Fruit fly (Drosophila melanogaster) whole organism, embryonic: Measurements from ENCODE around the gene Vps37B.

Experiments
- CG11085 ChIP-seq: fragments of 200-800 bp; sonication (Bioruptor generic); IDR thresholded peaks from 2 replicates; pipeline ENCODE4 v1.3.6; 2022; ENCODE audit warnings: missing biosample characterization, missing genetic modification characterization
- CG14965 ChIP-seq: fragments of 200-800 bp; sonication (Bioruptor generic); optimal IDR thresholded peaks from 2 replicates; lab custom pipeline; 2016; ENCODE audit warnings: missing biosample characterization, missing genetic modification characterization, borderline replicate concordance
- CG3065 ChIP-seq: fragments of 200-800 bp; sonication (Bioruptor generic); optimal IDR thresholded peaks from 2 replicates; lab custom pipeline; 2016; ENCODE audit warnings: missing biosample characterization, missing genetic modification characterization
- CG32767 ChIP-seq: fragments of 200-800 bp; sonication (Bioruptor generic); IDR thresholded peaks from 2 replicates; pipeline ENCODE4 v1.3.6; 2022; ENCODE audit warnings: missing biosample characterization, missing genetic modification characterization
- CG3281 ChIP-seq: fragments of 200-800 bp; sonication (Bioruptor generic); optimal IDR thresholded peaks from 3 replicates; lab custom pipeline; 2017; ENCODE audit warnings: missing biosample characterization, mild to moderate bottlenecking, missing genetic modification characterization
- CG34224 ChIP-seq: fragments of 200-800 bp; sonication (Bioruptor generic); IDR thresholded peaks from 3 replicates; pipeline ENCODE4 v1.3.6; 2022; ENCODE audit warnings: missing biosample characterization, missing genetic modification characterization; ENCODE audit not compliant: partially characterized antibody
- CG4404 ChIP-seq: fragments of 200-800 bp; sonication (Bioruptor generic); IDR thresholded peaks from 2 replicates; pipeline ENCODE4 v1.3.6; 2022; ENCODE audit warnings: missing biosample characterization, missing genetic modification characterization
- CG4707 ChIP-seq: fragments of 200-800 bp; sonication (Bioruptor generic); optimal IDR thresholded peaks from 2 replicates; lab custom pipeline; 2018; ENCODE audit warnings: missing biosample characterization, mild to moderate bottlenecking, missing genetic modification characterization, moderate library complexity
- CG4820 ChIP-seq: fragments of 200-800 bp; sonication (Bioruptor generic); optimal IDR thresholded peaks from 3 replicates; lab custom pipeline; 2016; ENCODE audit warnings: missing biosample characterization, missing genetic modification characterization
- CG6854 ChIP-seq: fragments of 200-800 bp; sonication (Bioruptor generic); optimal IDR thresholded peaks from 3 replicates; lab custom pipeline; 2017; ENCODE audit warnings: missing biosample characterization, mild to moderate bottlenecking, missing genetic modification characterization
- CG7357 ChIP-seq: fragments of 200-800 bp; sonication (Bioruptor generic); IDR thresholded peaks from 3 replicates; pipeline ENCODE4 v1.3.6; 2022; ENCODE audit warnings: missing biosample characterization, missing genetic modification characterization
- CG7839 ChIP-seq: fragments of 200-800 bp; sonication (Bioruptor generic); optimal IDR thresholded peaks from 3 replicates; lab custom pipeline; 2018; ENCODE audit warnings: missing biosample characterization, mild to moderate bottlenecking, missing genetic modification characterization, moderate library complexity
- CG8290 ChIP-seq, 3 experiments: fragments of 200-800 bp; sonication (Bioruptor generic); optimal IDR thresholded peaks; 2 replicates each; lab custom pipeline; 2016 to 2019; ENCODE audit warnings: missing biosample characterization in 3 of 3, missing genetic modification characterization in 3 of 3, mild to moderate bottlenecking in 2 of 3, moderate library complexity in 1 of 3
- CG9817 ChIP-seq: fragments of 200-800 bp; sonication (Bioruptor generic); optimal IDR thresholded peaks from 2 replicates; lab custom pipeline; 2018; ENCODE audit warnings: missing biosample characterization, mild to moderate bottlenecking, missing genetic modification characterization, moderate library complexity
- Dip3 ChIP-seq: fragments of 200-800 bp; sonication (Bioruptor generic); optimal IDR thresholded peaks from 3 replicates; lab custom pipeline; 2016; ENCODE audit warnings: missing biosample characterization, missing genetic modification characterization
- Dll ChIP-seq: fragments of 200-800 bp; sonication (Bioruptor generic); IDR thresholded peaks from 4 replicates; pipeline ENCODE4 v1.3.6; 2022; ENCODE audit warnings: missing biosample characterization, missing genetic modification characterization; ENCODE audit not compliant: partially characterized antibody
- Ets65A ChIP-seq: fragments of 200-800 bp; sonication (Bioruptor generic); peaks from one replicate; lab custom pipeline; 2016; ENCODE audit warnings: missing biosample characterization, missing genetic modification characterization
- Ets97D ChIP-seq: fragments of 200-800 bp; sonication (Bioruptor generic); optimal IDR thresholded peaks from 3 replicates; lab custom pipeline; 2016; ENCODE audit warnings: missing biosample characterization, missing genetic modification characterization
- Fer1 ChIP-seq: fragments of 200-800 bp; sonication (Bioruptor generic); optimal IDR thresholded peaks from 2 replicates; lab custom pipeline; 2017; ENCODE audit warnings: missing biosample characterization, mild to moderate bottlenecking, missing genetic modification characterization
- GATAe ChIP-seq: fragments of 200-800 bp; sonication (Bioruptor generic); conservative IDR thresholded peaks from 2 replicates; pipeline ENCODE4 v1.3.6; 2022; ENCODE audit warnings: missing biosample characterization, missing genetic modification characterization
- H2.0 ChIP-seq: fragments of 200-800 bp; sonication (Bioruptor generic); IDR thresholded peaks from 2 replicates; pipeline ENCODE4 v1.3.6; 2022; ENCODE audit warnings: missing biosample characterization, missing genetic modification characterization
- HHEX ChIP-seq: fragments of 200-800 bp; sonication (Bioruptor generic); optimal IDR thresholded peaks from 3 replicates; lab custom pipeline; 2017; ENCODE audit warnings: missing biosample characterization, mild to moderate bottlenecking, missing genetic modification characterization, missing genetic modification reagents
- Mad ChIP-seq: fragments of 200-800 bp; sonication (Bioruptor generic); optimal IDR thresholded peaks from 2 replicates; lab custom pipeline; 2016; ENCODE audit warnings: missing biosample characterization, missing genetic modification characterization
- Myb ChIP-seq: fragments of 200-800 bp; sonication (Bioruptor generic); optimal IDR thresholded peaks from 2 replicates; lab custom pipeline; 2016; ENCODE audit warnings: missing biosample characterization, missing genetic modification characterization
- Nf-YA ChIP-seq: fragments of 200-800 bp; sonication (Bioruptor generic); IDR thresholded peaks from 2 replicates; pipeline ENCODE4 v1.3.6; 2022; ENCODE audit warnings: missing biosample characterization, missing genetic modification characterization
- Oli ChIP-seq: fragments of 200-800 bp; sonication (Bioruptor generic); optimal IDR thresholded peaks from 2 replicates; lab custom pipeline; 2018; ENCODE audit warnings: missing biosample characterization, mild to moderate bottlenecking, missing genetic modification characterization, moderate library complexity
- Poxn ChIP-seq: fragments of 200-800 bp; sonication (Bioruptor generic); IDR thresholded peaks from 2 replicates; pipeline ENCODE4 v1.3.6; 2022; ENCODE audit warnings: missing biosample characterization, missing genetic modification characterization
- ac ChIP-seq: fragments of 200-800 bp; sonication (Bioruptor generic); optimal IDR thresholded peaks from 3 replicates; lab custom pipeline; 2017; ENCODE audit warnings: missing biosample characterization, mild to moderate bottlenecking, missing genetic modification characterization
- al ChIP-seq: fragments of 200-800 bp; sonication (Bioruptor generic); IDR thresholded peaks from 2 replicates; pipeline ENCODE4 v1.3.6; 2022; ENCODE audit warnings: missing biosample characterization, missing genetic modification characterization
- ara ChIP-seq: fragments of 200-800 bp; sonication (Bioruptor generic); IDR thresholded peaks from 2 replicates; pipeline ENCODE4 v1.3.6; 2022; ENCODE audit warnings: missing biosample characterization, missing genetic modification characterization
- btn ChIP-seq: fragments of 200-800 bp; sonication (Bioruptor generic); optimal IDR thresholded peaks from 2 replicates; lab custom pipeline; 2016; ENCODE audit warnings: missing biosample characterization, missing genetic modification characterization
- caup ChIP-seq: fragments of 200-800 bp; sonication (Bioruptor generic); optimal IDR thresholded peaks from 3 replicates; lab custom pipeline; 2017; ENCODE audit warnings: missing biosample characterization, mild to moderate bottlenecking, missing genetic modification characterization, moderate library complexity; ENCODE audit not compliant: severe bottlenecking
- croc ChIP-seq: fragments of 200-800 bp; sonication (Bioruptor generic); conservative IDR thresholded peaks from 3 replicates; pipeline ENCODE4 v1.3.6; 2022; ENCODE audit warnings: missing biosample characterization, missing genetic modification characterization
- dysf ChIP-seq: fragments of 200-800 bp; sonication (Bioruptor generic); IDR thresholded peaks from 3 replicates; pipeline ENCODE4 v1.3.6; 2022; ENCODE audit warnings: missing biosample characterization, missing genetic modification characterization
- h ChIP-seq: fragments of >200 bp; optimal IDR thresholded peaks from 2 replicates; lab custom pipeline; 2017
- hb ChIP-seq: fragments of 200-800 bp; sonication (Bioruptor generic); IDR thresholded peaks from 3 replicates; pipeline ENCODE4 v1.3.6; 2022; ENCODE audit warnings: missing biosample characterization, missing genetic modification characterization; ENCODE audit not compliant: partially characterized antibody
- insv ChIP-seq, 2 experiments: fragments of 200-800 bp; sonication (Bioruptor generic); optimal IDR thresholded peaks; 3 replicates each; lab custom pipeline; 2016 to 2018; ENCODE audit warnings: missing biosample characterization in 2 of 2, missing genetic modification characterization in 2 of 2
- jing ChIP-seq: fragments of 200-800 bp; sonication (Bioruptor generic); optimal IDR thresholded peaks from 2 replicates; lab custom pipeline; 2018; ENCODE audit warnings: missing biosample characterization, mild to moderate bottlenecking, missing genetic modification characterization
- kay ChIP-seq: fragments of 200-800 bp; sonication (Bioruptor generic); optimal IDR thresholded peaks from 2 replicates; lab custom pipeline; 2016; ENCODE audit warnings: missing biosample characterization, missing genetic modification characterization
- lola ChIP-seq, 3 experiments: fragments of >200 bp in 2 of 3; fragments of 200-800 bp in 1 of 3; sonication (Bioruptor generic) in 1 of 3; optimal IDR thresholded peaks; 2 replicates each; lab custom pipeline; 2017 to 2019; ENCODE audit warnings: missing biosample characterization in 3 of 3, missing genetic modification characterization in 3 of 3, mild to moderate bottlenecking in 1 of 3, moderate library complexity in 1 of 3
- mirr ChIP-seq: fragments of 200-800 bp; sonication (Bioruptor generic); optimal IDR thresholded peaks from 3 replicates; lab custom pipeline; 2018; ENCODE audit warnings: missing biosample characterization, mild to moderate bottlenecking, missing genetic modification characterization
- otp ChIP-seq: fragments of 200-800 bp; sonication (Bioruptor generic); IDR thresholded peaks from 3 replicates; pipeline ENCODE4, ENCODE4 v1.3.6; 2022; ENCODE audit warnings: missing biosample characterization, missing genetic modification characterization
- p53 ChIP-seq: fragments of 200-800 bp; sonication (Bioruptor generic); optimal IDR thresholded peaks from 2 replicates; lab custom pipeline; 2016; ENCODE audit warnings: missing biosample characterization, missing genetic modification characterization
- pb ChIP-seq: fragments of 200-800 bp; sonication (Bioruptor generic); optimal IDR thresholded peaks from 3 replicates; lab custom pipeline; 2016; ENCODE audit warnings: missing biosample characterization, missing genetic modification characterization
- sd ChIP-seq: fragments of 200-800 bp; sonication (Bioruptor generic); optimal IDR thresholded peaks from 3 replicates; lab custom pipeline; 2018; ENCODE audit warnings: missing biosample characterization, mild to moderate bottlenecking, missing genetic modification characterization, moderate library complexity
- sens ChIP-seq: fragments of 200-800 bp; sonication (Bioruptor generic); peaks from one replicate; lab custom pipeline; 2016; ENCODE audit warnings: missing biosample characterization, missing genetic modification characterization
- sens-2 ChIP-seq: fragments of 200-800 bp; sonication (Bioruptor generic); IDR thresholded peaks from 2 replicates; pipeline ENCODE4 v1.3.6; 2022; ENCODE audit warnings: missing biosample characterization, missing genetic modification characterization
- sisA ChIP-seq: fragments of 200-800 bp; sonication (Bioruptor generic); IDR thresholded peaks from 2 replicates; pipeline ENCODE4 v1.3.6; 2022; ENCODE audit warnings: missing biosample characterization, missing genetic modification characterization
- wor ChIP-seq: fragments of 200-800 bp; sonication (Bioruptor generic); IDR thresholded peaks from 2 replicates; pipeline ENCODE4 v1.3.6; 2022; ENCODE audit warnings: missing biosample characterization, missing genetic modification characterization

Gene Vps37B

DNA sequence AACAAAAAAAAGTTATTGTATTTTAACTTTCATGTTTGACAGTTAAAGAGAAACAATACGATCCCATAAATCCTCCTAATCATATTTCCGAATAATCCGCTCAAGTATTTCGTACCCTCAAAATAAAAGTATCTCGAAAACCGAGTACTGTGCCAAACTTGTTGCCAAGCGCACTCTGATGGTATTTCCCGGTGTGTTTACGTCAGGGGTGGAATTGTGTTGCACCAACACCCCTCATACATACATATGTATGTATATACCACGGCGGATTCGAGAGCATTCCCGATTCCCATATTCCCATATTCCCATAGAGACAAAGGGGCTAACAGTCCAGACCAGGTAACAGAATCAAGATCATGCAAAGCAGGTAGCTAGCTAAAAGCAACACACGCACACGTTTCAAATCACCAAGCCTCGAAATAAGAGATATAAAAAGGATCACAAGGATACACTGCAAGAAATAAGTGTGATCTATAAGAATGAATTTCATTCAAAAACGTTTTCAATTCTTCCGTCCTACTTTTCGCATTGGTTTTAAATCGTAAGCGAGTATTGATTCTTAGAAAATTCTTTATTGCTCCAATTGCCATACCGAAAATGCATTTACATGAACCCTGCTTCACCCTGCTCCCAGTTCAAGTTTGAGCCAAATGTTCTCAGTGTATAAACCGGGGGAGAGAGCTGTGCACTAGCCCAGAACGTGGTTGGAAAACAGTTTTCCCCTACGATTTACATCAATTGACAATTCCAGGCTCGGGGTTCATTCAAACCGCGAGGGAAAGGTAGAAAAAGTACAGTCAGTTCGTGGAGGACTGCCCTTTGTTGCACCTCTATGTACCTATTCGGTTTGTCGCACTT lies 13.8 kb upstream of the Vps37B start (continued):
- TF ChIP-seq wor (GFP tag; lab: Robert Waterston, UW) (no peak), h (lab: Kevin White, UChicago) (no peak), sisA (GFP tag; lab: Robert Waterston, UW) (peak; percentile 48), CG4820 (GFP tag; lab: Kevin White, UChicago) (peak; percentile 78), Ets97D (peak; percentile 15), sd (peak; percentile 5), croc (GFP tag; lab: Robert Waterston, UW) (peak; percentile 71), CG9817 (tag; lab: Kevin White, UChicago) (no peak), btn (GFP tag; lab: Kevin White, UChicago) (peak; percentile 70), Dll (GFP tag; lab: Robert Waterston, UW) (no peak), Nf-YA (GFP tag; lab: Robert Waterston, UW) (no peak), al (GFP tag; lab: Robert Waterston, UW) (no peak), CG4707 (GFP tag; lab: Kevin White, UChicago) (peak; percentile 63), dysf (GFP tag; lab: Robert Waterston, UW) (peak; percentile 41; the same call in 1 of the 3 replicates), ara (GFP tag; lab: Robert Waterston, UW) (peak; percentile 90), CG32767 (GFP tag; lab: Robert Waterston, UW) (peak; percentile 32; the same call in 1 of the 2 replicates), CG34224 (GFP tag; lab: Robert Waterston, UW) (no peak), CG8290 (GFP tag; optimal IDR thresholded peaks at IDR 0.05; lab: Kevin White, UChicago) (peak; percentile 85), CG8290 (tag; optimal IDR thresholded peaks at IDR 0.05; lab: Kevin White, UChicago) (peak in 1 of 2 experiments; percentile 72), CG4404 (peak; percentile 94), jing (peak; percentile 44), GATAe (GFP tag; lab: Robert Waterston, UW) (no peak), sens-2 (GFP tag; lab: Robert Waterston, UW) (peak; percentile 64), Oli (tag; lab: Kevin White, UChicago) (peak; percentile 71), insv (GFP tag; optimal IDR thresholded peaks at IDR 0.05; lab: Kevin White, UChicago) (peak in 1 of 2 experiments; percentile 48), CG3065 (GFP tag; lab: Kevin White, UChicago) (peak; percentile 58), Dip3 (GFP tag; lab: Kevin White, UChicago) (peak; percentile 18), kay (GFP tag; lab: Kevin White, UChicago) (peak; percentile 45), caup (GFP tag; lab: Kevin White, UChicago) (no peak), p53 (GFP tag; lab: Kevin White, UChicago) (peak; percentile 58), CG3281 (GFP tag; lab: Kevin White, UChicago) (no peak), Ets65A (peak; percentile 97), lola (GFP tag; optimal IDR thresholded peaks at IDR 0.05; lab: Kevin White, UChicago) (peak in 1 of 3 experiments; percentile 96), Fer1 (no peak), sens (GFP tag; lab: Kevin White, UChicago) (peak; percentile 98), CG14965 (peak; percentile 41), mirr (GFP tag; lab: Kevin White, UChicago) (no peak), ac (GFP tag; lab: Kevin White, UChicago) (peak; percentile 93), hb (GFP tag; lab: Robert Waterston, UW) (no peak), CG11085 (GFP tag; lab: Robert Waterston, UW) (no peak), Mad (GFP tag; lab: Kevin White, UChicago) (peak; percentile 75), CG6854 (GFP tag; lab: Kevin White, UChicago) (no peak), Myb (GFP tag; lab: Kevin White, UChicago) (peak; percentile 50), otp (GFP tag; lab: Robert Waterston, UW) (peak; percentile 68; the same call in 2 of the 3 replicates), Poxn (no peak), HHEX (GFP tag; lab: Kevin White, UChicago) (peak; percentile 24), H2.0 (GFP tag; lab: Robert Waterston, UW) (peak; percentile 37; the same call in 1 of the 2 replicates), CG7357 (peak; percentile 46; the same call in 1 of the 3 replicates), pb (GFP tag; lab: Kevin White, UChicago) (peak; percentile 74), CG7839 (tag; lab: Kevin White, UChicago) (peak; percentile 74)
